Worm (Caenorhabditis elegans) whole organism, L4 larva: ENCODE measurements around the gene vab-2.

Experiments used
- F49E8.2 ChIP-seq: sonication (generic microtip); optimal IDR thresholded peaks from 2 replicates; lab custom pipeline; 2016; ENCODE audit warnings: missing compliant biosample characterization, mild to moderate bottlenecking, missing genetic modification characterization, borderline replicate concordance
- T26A8.4 ChIP-seq: fragments of 200-800 bp; sonication (Bioruptor generic); IDR thresholded peaks from 2 replicates; pipeline ENCODE4 v1.3.6; 2022; ENCODE audit warnings: missing genetic modification characterization, missing compliant biosample characterization
- ama-1 ChIP-seq: fragments of 150-350 bp; optimal IDR thresholded peaks from 2 replicates; lab custom pipeline; 2014; ENCODE audit warnings: inconsistent platforms, mixed read lengths
- ctbp-1 ChIP-seq: fragments of 200-800 bp; sonication (Bioruptor generic); IDR thresholded peaks from 2 replicates; pipeline ENCODE4 v1.3.6; 2022; ENCODE audit warnings: missing genetic modification reagents, missing genetic modification characterization, missing compliant biosample characterization
- dpl-1 ChIP-seq: fragments of 150-350 bp; optimal IDR thresholded peaks from 2 replicates; lab custom pipeline; 2014; ENCODE audit warnings: missing biosample characterization, missing genetic modification reagents, missing genetic modification characterization
- fos-1 ChIP-seq: fragments of 150-350 bp; optimal IDR thresholded peaks from 2 replicates; lab custom pipeline; 2014; ENCODE audit warnings: missing biosample characterization, missing genetic modification characterization
- mdl-1 ChIP-seq, 2 experiments: fragments of 150-350 bp in 1 of 2; sonication (generic microtip) in 1 of 2; optimal IDR thresholded peaks; 2 replicates each; lab custom pipeline; 2014 to 2017; ENCODE audit warnings: missing biosample characterization in 2 of 2, missing genetic modification characterization in 2 of 2
- nhr-25 ChIP-seq: sonication (generic microtip); optimal IDR thresholded peaks from 2 replicates; lab custom pipeline; 2017; ENCODE audit warnings: missing genetic modification characterization, mild to moderate bottlenecking, missing compliant biosample characterization, antibody characterized with exemption, moderate library complexity, borderline replicate concordance; ENCODE audit not compliant: insufficient read depth
- pha-4 ChIP-seq, 2 experiments: fragments of 150-350 bp in 1 of 2; fragments of 200-800 bp in 1 of 2; sonication (Bioruptor generic) in 1 of 2; IDR thresholded peaks in 1 of 2; optimal IDR thresholded peaks in 1 of 2; 2 replicates each; pipeline versions ENCODE4 v1.3.6 to Lab custom; 2014 to 2022; ENCODE audit warnings: missing genetic modification characterization in 2 of 2, missing genetic modification reagents in 2 of 2, missing biosample characterization in 1 of 2, missing compliant biosample characterization in 1 of 2
- pqm-1 ChIP-seq: sonication (generic microtip); optimal IDR thresholded peaks from 2 replicates; lab custom pipeline; 2017; ENCODE audit warnings: missing biosample characterization, missing genetic modification characterization

- no peak for TF ChIP-seq mdl-1 (tag; optimal IDR thresholded peaks at IDR 0.05; lab: Kevin White, UChicago)
- no peak for TF ChIP-seq nhr-25 (tag; lab: Kevin White, UChicago)
- TF ChIP-seq ctbp-1: no peak
- no peak for TF ChIP-seq F49E8.2 (tag; lab: Kevin White, UChicago)
- no peak for TF ChIP-seq ama-1
- no peak for TF ChIP-seq T26A8.4 (GFP tag; lab: Robert Waterston, UW)
- TF ChIP-seq pha-4 (GFP tag; IDR thresholded peaks at IDR 0.05; lab: Robert Waterston, UW): no peak
- no peak for TF ChIP-seq pha-4 (tag; optimal IDR thresholded peaks at IDR 0.05; lab: Kevin White, UChicago)
- TF ChIP-seq dpl-1 (GFP tag; lab: Kevin White, UChicago): no peak
- TF ChIP-seq pqm-1 (tag; lab: Kevin White, UChicago): no peak
- no peak for TF ChIP-seq fos-1 (tag; lab: Kevin White, UChicago)
Measured at ce11 chrIV:3800952-3801351, 34.3 kb upstream of the vab-2 start, which contains the start of gene osm-3.
